Worm (Caenorhabditis elegans): ENCODE measurements around the gene mxl-1.

DNA sequence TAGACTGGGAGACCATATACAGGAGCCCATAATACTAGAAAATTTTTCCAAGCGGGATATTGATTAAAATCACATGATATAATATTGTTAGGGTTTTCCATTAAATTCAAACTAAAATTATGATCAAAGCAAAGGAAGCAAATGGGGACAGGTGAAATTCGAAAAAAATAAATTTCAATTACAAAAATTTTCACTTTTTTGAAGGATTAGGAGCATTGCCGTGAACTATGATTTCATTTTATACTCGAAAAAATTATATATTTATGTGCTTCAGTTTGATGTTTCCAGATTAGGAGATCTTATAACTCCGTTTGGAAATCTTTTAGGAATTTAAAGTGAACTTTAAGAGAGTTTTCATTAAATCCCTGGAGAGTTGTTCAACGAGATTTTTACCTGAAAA lies 16.0 kb downstream of the mxl-1 start, which contains the start of gene F07B10.7:
- TF ChIP-seq C34F6.9 (tag; optimal IDR thresholded peaks at IDR 0.05) (no peak), unc-55 (GFP tag; optimal IDR thresholded peaks at IDR 0.05) (no peak), nhr-25 (tag; optimal IDR thresholded peaks at IDR 0.05) (no peak)

Data from whole organism, L2 larva.